Worm (Caenorhabditis elegans) whole organism, L1 larva: ENCODE results near the gene fmo-3.

Experiments used
- C16A3.4 ChIP-seq: fragments of 150-350 bp; optimal IDR thresholded peaks from 2 replicates; lab custom pipeline; 2014; ENCODE audit warnings: missing biosample characterization, missing genetic modification characterization
- C34B4.2 ChIP-seq: sonication (generic microtip); optimal IDR thresholded peaks from 2 replicates; lab custom pipeline; 2017; ENCODE audit warnings: mild to moderate bottlenecking, missing genetic modification characterization, missing compliant biosample characterization
- F16B12.6 ChIP-seq: fragments of 150-350 bp; optimal IDR thresholded peaks from 2 replicates; lab custom pipeline; 2014; ENCODE audit warnings: missing biosample characterization, missing genetic modification characterization
- Y116A8C.19 ChIP-seq: sonication (generic microtip); optimal IDR thresholded peaks from 2 replicates; lab custom pipeline; 2016; ENCODE audit warnings: missing compliant biosample characterization, missing genetic modification characterization, borderline replicate concordance
- aly-2 ChIP-seq: fragments of 150-350 bp; optimal IDR thresholded peaks from 2 replicates; lab custom pipeline; 2014; ENCODE audit warnings: missing biosample characterization, missing genetic modification characterization
- ama-1 ChIP-seq: fragments of 150-350 bp; optimal IDR thresholded peaks from 2 replicates; lab custom pipeline; 2014
- blmp-1 ChIP-seq: fragments of 150-350 bp; optimal IDR thresholded peaks from 2 replicates; lab custom pipeline; 2014; ENCODE audit warnings: missing biosample characterization, missing genetic modification characterization
- ceh-8 ChIP-seq: fragments of 200-800 bp; sonication (Bioruptor generic); optimal IDR thresholded peaks from 2 replicates; lab custom pipeline; 2018; ENCODE audit warnings: mild to moderate bottlenecking, missing genetic modification characterization, moderate library complexity, missing compliant biosample characterization
- ceh-90 ChIP-seq: sonication (generic microtip); optimal IDR thresholded peaks from 2 replicates; lab custom pipeline; 2016; ENCODE audit warnings: missing genetic modification characterization, missing compliant biosample characterization
- dpl-1 ChIP-seq, 3 experiments: fragments of 150-350 bp in 2 of 3; sonication (generic microtip) in 1 of 3; optimal IDR thresholded peaks; 2 replicates each; lab custom pipeline; 2014 to 2017; ENCODE audit warnings: missing biosample characterization in 3 of 3, missing genetic modification characterization in 3 of 3, missing genetic modification reagents in 3 of 3
- efl-1 ChIP-seq, 4 experiments: fragments of 150-350 bp; optimal IDR thresholded peaks in 3 of 4; peaks in 1 of 4; 1 replicate in 1 of 4; 2 replicates in 3 of 4; lab custom pipeline; 2014; ENCODE audit warnings: missing biosample characterization in 2 of 4, missing genetic modification characterization in 2 of 4, missing genetic modification reagents in 2 of 4
- efl-3 ChIP-seq: fragments of 200-800 bp; sonication (Bioruptor generic); optimal IDR thresholded peaks from 2 replicates; lab custom pipeline; 2018; ENCODE audit warnings: mild to moderate bottlenecking, missing genetic modification characterization, missing compliant biosample characterization
- egl-13 ChIP-seq: sonication (generic microtip); optimal IDR thresholded peaks from 2 replicates; lab custom pipeline; 2016; ENCODE audit warnings: missing genotype, missing genetic modification reagents, missing genetic modification characterization, missing compliant biosample characterization
- elt-2 ChIP-seq: sonication (generic microtip); optimal IDR thresholded peaks from 2 replicates; lab custom pipeline; 2016; ENCODE audit warnings: missing genetic modification characterization, mild to moderate bottlenecking, inconsistent platforms, missing compliant biosample characterization, missing genetic modification reagents
- elt-3 ChIP-seq, 6 experiments: fragments of 150-350 bp in 1 of 6; sonication (generic microtip); optimal IDR thresholded peaks; 2 replicates each; lab custom pipeline; 2017 to 2018; ENCODE audit warnings: missing biosample characterization in 6 of 6, missing genetic modification characterization in 6 of 6, inconsistent platforms in 1 of 6
- ets-5 ChIP-seq: fragments of 200-800 bp; sonication (Bioruptor generic); IDR thresholded peaks from 2 replicates; pipeline ENCODE4 v1.3.6; 2022; ENCODE audit warnings: missing genetic modification characterization, missing compliant biosample characterization
- fkh-4 ChIP-seq: sonication (generic microtip); optimal IDR thresholded peaks from 2 replicates; lab custom pipeline; 2016; ENCODE audit warnings: missing compliant biosample characterization, missing genetic modification characterization, borderline replicate concordance
- lin-13 ChIP-seq: fragments of 150-350 bp; optimal IDR thresholded peaks from 2 replicates; lab custom pipeline; 2014; ENCODE audit warnings: missing biosample characterization, missing genetic modification reagents, missing genetic modification characterization
- lin-14 ChIP-seq: fragments of 200-800 bp; sonication (Bioruptor generic); optimal IDR thresholded peaks from 2 replicates; lab custom pipeline; 2018; ENCODE audit warnings: mild to moderate bottlenecking, missing genetic modification characterization, moderate library complexity, missing compliant biosample characterization
- lin-15B ChIP-seq: fragments of 150-350 bp; sonication (generic microtip); optimal IDR thresholded peaks from 3 replicates; lab custom pipeline; 2014; ENCODE audit warnings: missing biosample characterization, missing genetic modification characterization
- lin-35 ChIP-seq, 2 experiments: fragments of 150-350 bp; optimal IDR thresholded peaks; 2 replicates each; lab custom pipeline; 2014; ENCODE audit warnings: missing biosample characterization in 2 of 2, missing genetic modification characterization in 2 of 2, missing genetic modification reagents in 2 of 2
- lin-39 ChIP-seq: fragments of 150-350 bp; optimal IDR thresholded peaks from 2 replicates; lab custom pipeline; 2014; ENCODE audit warnings: missing biosample characterization, missing genetic modification reagents, missing genetic modification characterization
- lir-3 ChIP-seq: sonication (generic microtip); optimal IDR thresholded peaks from 2 replicates; lab custom pipeline; 2016; ENCODE audit warnings: mild to moderate bottlenecking, missing genetic modification characterization, moderate library complexity, missing compliant biosample characterization; ENCODE audit not compliant: poor library complexity
- lsy-2 ChIP-seq, 2 experiments: fragments of 150-350 bp; optimal IDR thresholded peaks; 2 replicates each; lab custom pipeline; 2014; ENCODE audit warnings: missing biosample characterization in 2 of 2, missing genetic modification characterization in 2 of 2
- mdl-1 ChIP-seq, 2 experiments: fragments of 150-350 bp; optimal IDR thresholded peaks; 2 replicates each; lab custom pipeline; 2014 to 2017; ENCODE audit warnings: missing biosample characterization in 2 of 2, missing genetic modification characterization in 2 of 2, inconsistent platforms in 1 of 2
- mef-2 ChIP-seq: fragments of 150-350 bp; optimal IDR thresholded peaks from 2 replicates; lab custom pipeline; 2014; ENCODE audit warnings: missing biosample characterization, missing genetic modification characterization
- mep-1 ChIP-seq: fragments of 150-350 bp; optimal IDR thresholded peaks from 2 replicates; lab custom pipeline; 2014; ENCODE audit warnings: missing biosample characterization, missing genetic modification characterization
- nhr-11 ChIP-seq: fragments of 150-350 bp; optimal IDR thresholded peaks from 2 replicates; lab custom pipeline; 2014; ENCODE audit warnings: missing biosample characterization, missing genetic modification characterization
- nhr-19 ChIP-seq: fragments of 200-800 bp; sonication (Bioruptor generic); conservative IDR thresholded peaks from 2 replicates; pipeline ENCODE4 v1.3.6; 2022; ENCODE audit warnings: missing genetic modification characterization, missing compliant biosample characterization
- nhr-20 ChIP-seq: sonication (generic microtip); optimal IDR thresholded peaks from 2 replicates; lab custom pipeline; 2016; ENCODE audit warnings: mild to moderate bottlenecking, missing genetic modification characterization, missing compliant biosample characterization
- nhr-237 ChIP-seq: fragments of 150-350 bp; optimal IDR thresholded peaks from 2 replicates; lab custom pipeline; 2014; ENCODE audit warnings: missing biosample characterization, missing genetic modification characterization
- nhr-47 ChIP-seq: sonication (generic microtip); optimal IDR thresholded peaks from 2 replicates; lab custom pipeline; 2016; ENCODE audit warnings: mild to moderate bottlenecking, missing genetic modification characterization, moderate library complexity, missing compliant biosample characterization
- nhr-71 ChIP-seq: sonication (generic microtip); optimal IDR thresholded peaks from 2 replicates; lab custom pipeline; 2016; ENCODE audit warnings: mild to moderate bottlenecking, missing genetic modification characterization, moderate library complexity, missing compliant biosample characterization
- nhr-84 ChIP-seq: sonication (generic microtip); optimal IDR thresholded peaks from 2 replicates; lab custom pipeline; 2017; ENCODE audit warnings: missing biosample characterization, missing genetic modification characterization
- nhr-85 ChIP-seq: sonication (generic microtip); peaks from one replicate; lab custom pipeline; 2016; ENCODE audit warnings: missing genetic modification characterization, inconsistent platforms, missing compliant biosample characterization
- nhr-90 ChIP-seq: sonication (generic microtip); optimal IDR thresholded peaks from 2 replicates; lab custom pipeline; 2016; ENCODE audit warnings: mild to moderate bottlenecking, missing genetic modification characterization, missing compliant biosample characterization; ENCODE audit not compliant: poor library complexity
- pqm-1 ChIP-seq: sonication (generic microtip); optimal IDR thresholded peaks from 3 replicates; lab custom pipeline; 2017; ENCODE audit warnings: missing biosample characterization, missing genetic modification characterization
- rnt-1 ChIP-seq: sonication (generic microtip); optimal IDR thresholded peaks from 2 replicates; lab custom pipeline; 2016; ENCODE audit warnings: mild to moderate bottlenecking, missing genetic modification characterization, moderate library complexity, missing compliant biosample characterization
- skn-1 ChIP-seq: fragments of 150-350 bp; optimal IDR thresholded peaks from 2 replicates; lab custom pipeline; 2014; ENCODE audit warnings: missing biosample characterization, missing genetic modification characterization
- snpc-4 ChIP-seq: fragments of 150-350 bp; optimal IDR thresholded peaks from 2 replicates; lab custom pipeline; 2014; ENCODE audit warnings: missing biosample characterization, missing genetic modification characterization
- snu-23 ChIP-seq: sonication (generic microtip); optimal IDR thresholded peaks from 2 replicates; lab custom pipeline; 2016; ENCODE audit warnings: missing genetic modification characterization, missing compliant biosample characterization
- sox-4 ChIP-seq: sonication (generic microtip); optimal IDR thresholded peaks from 2 replicates; lab custom pipeline; 2016; ENCODE audit warnings: missing genetic modification characterization, missing compliant biosample characterization
- sptf-1 ChIP-seq: fragments of 150-350 bp; optimal IDR thresholded peaks from 2 replicates; lab custom pipeline; 2014; ENCODE audit warnings: missing biosample characterization, missing genetic modification characterization
- sup-37 ChIP-seq: fragments of 200-800 bp; sonication (Bioruptor generic); optimal IDR thresholded peaks from 2 replicates; lab custom pipeline; 2018; ENCODE audit warnings: mild to moderate bottlenecking, missing genetic modification characterization, missing compliant biosample characterization
- swsn-7 ChIP-seq: sonication (generic microtip); optimal IDR thresholded peaks from 2 replicates; lab custom pipeline; 2016; ENCODE audit warnings: missing genetic modification characterization, missing compliant biosample characterization
- tbx-2 ChIP-seq: sonication (generic microtip); optimal IDR thresholded peaks from 2 replicates; lab custom pipeline; 2016; ENCODE audit warnings: missing genetic modification characterization, missing compliant biosample characterization
- unc-86 ChIP-seq: sonication (generic microtip); optimal IDR thresholded peaks from 2 replicates; lab custom pipeline; 2016; ENCODE audit warnings: missing genetic modification characterization, missing compliant biosample characterization
- vab-15 ChIP-seq: sonication (generic microtip); optimal IDR thresholded peaks from 2 replicates; lab custom pipeline; 2017; ENCODE audit warnings: missing genotype, mild to moderate bottlenecking, missing genetic modification characterization, missing compliant biosample characterization
- xbp-1 ChIP-seq: sonication (generic microtip); optimal IDR thresholded peaks from 2 replicates; lab custom pipeline; 2016; ENCODE audit warnings: missing genetic modification characterization, missing compliant biosample characterization
- zip-4 ChIP-seq: fragments of 200-800 bp; sonication (Bioruptor generic); optimal IDR thresholded peaks from 2 replicates; lab custom pipeline; 2018; ENCODE audit warnings: mild to moderate bottlenecking, missing genetic modification characterization, moderate library complexity, missing compliant biosample characterization
- ztf-4 ChIP-seq: fragments of 150-350 bp; optimal IDR thresholded peaks from 2 replicates; lab custom pipeline; 2014; ENCODE audit warnings: missing biosample characterization, missing genetic modification characterization

Gene fmo-3

DNA sequence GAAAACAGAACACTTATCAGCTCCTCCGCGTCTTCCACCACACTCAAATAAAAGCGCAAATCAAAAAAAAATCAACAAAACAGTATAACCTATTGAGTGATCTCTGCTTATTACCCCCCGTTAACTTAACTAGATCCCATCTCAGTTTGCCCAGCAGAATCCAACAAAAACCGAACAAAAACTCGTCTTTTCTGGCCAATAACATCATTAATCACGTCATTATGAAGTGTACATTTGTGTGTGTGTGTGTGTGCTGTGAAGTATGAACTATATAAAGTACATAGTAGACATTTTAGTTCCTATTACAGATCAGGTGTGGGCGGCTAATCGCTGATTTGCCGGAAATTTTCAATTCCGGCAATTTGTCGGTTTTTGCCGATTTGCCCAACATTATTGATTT lies 23.6 kb downstream of the fmo-3 start:
- TF ChIP-seq nhr-85 (tag; lab: Kevin White, UChicago) (peak; percentile 71), rnt-1 (tag; lab: Kevin White, UChicago) (no peak), lsy-2 (tag; optimal IDR thresholded peaks at IDR 0.05; lab: Kevin White, UChicago) (no peak), aly-2 (tag; lab: Kevin White, UChicago) (no peak), ama-1 (lab: Kevin White, UChicago) (peak; percentile 9), F16B12.6 (no peak)

DNA sequence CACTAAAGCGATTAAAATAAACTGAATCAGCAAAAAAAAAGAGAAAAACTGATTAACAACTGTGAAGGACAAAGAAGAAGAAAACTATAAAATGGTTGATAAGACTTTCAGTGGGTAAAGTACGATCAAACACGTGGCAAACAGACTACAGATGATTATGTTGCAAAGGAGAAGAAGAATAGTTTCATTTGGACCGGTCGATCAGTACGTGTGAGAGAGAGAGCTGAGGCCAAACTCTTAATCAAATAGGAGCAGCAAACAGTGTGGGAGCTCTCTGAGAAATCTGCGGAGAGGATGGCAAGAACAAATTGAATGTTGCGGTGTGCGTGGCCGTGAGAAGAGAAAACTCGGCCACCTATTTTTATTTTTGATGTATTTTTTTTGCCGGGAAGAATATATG lies 24.6 kb downstream of the fmo-3 start:
- peak; percentile 30 for TF ChIP-seq lin-14 (GFP tag; lab: Kevin White, UChicago)
- no peak for TF ChIP-seq ztf-4 (tag; lab: Kevin White, UChicago)
- no peak for TF ChIP-seq pqm-1
- TF ChIP-seq nhr-84 (tag; lab: Kevin White, UChicago): no peak
- TF ChIP-seq nhr-85 (tag; lab: Kevin White, UChicago): peak; percentile 56
- peak in 3 of 6 experiments; percentile 60 to 90 (median 80) for TF ChIP-seq elt-3 (tag; optimal IDR thresholded peaks at IDR 0.05; lab: Kevin White, UChicago)
- no peak for TF ChIP-seq Y116A8C.19 (tag; lab: Kevin White, UChicago)
- peak; percentile 35 for TF ChIP-seq mep-1 (tag; lab: Kevin White, UChicago)
- peak in 1 of 2 experiments; percentile 65 for TF ChIP-seq lin-35 (GFP tag; optimal IDR thresholded peaks at IDR 0.05; lab: Kevin White, UChicago)
- no peak for TF ChIP-seq sox-4
- TF ChIP-seq ceh-8 (GFP tag; lab: Kevin White, UChicago): no peak
- TF ChIP-seq mef-2: no peak
- no peak for TF ChIP-seq C34B4.2 (tag; lab: Kevin White, UChicago)
- peak; percentile 52 for TF ChIP-seq nhr-90 (tag; lab: Kevin White, UChicago)
- TF ChIP-seq ceh-90: peak; percentile 17
- peak; percentile 71 for TF ChIP-seq nhr-20 (tag; lab: Kevin White, UChicago)
- peak; percentile 17 for TF ChIP-seq C16A3.4 (tag; lab: Kevin White, UChicago)
- TF ChIP-seq nhr-19 (GFP tag; lab: Robert Waterston, UW): peak; percentile 42; the same call in 1 of the 2 replicates
- peak in 1 of 2 experiments; percentile 50 for TF ChIP-seq mdl-1 (tag; optimal IDR thresholded peaks at IDR 0.05; lab: Kevin White, UChicago)
- TF ChIP-seq efl-3 (GFP tag; lab: Kevin White, UChicago): no peak
- TF ChIP-seq zip-4 (GFP tag; lab: Kevin White, UChicago): no peak
- TF ChIP-seq tbx-2 (tag; lab: Kevin White, UChicago): peak; percentile 24
- peak; percentile 44 for TF ChIP-seq nhr-71 (tag; lab: Kevin White, UChicago)
- TF ChIP-seq snpc-4 (tag; lab: Kevin White, UChicago): no peak
- TF ChIP-seq swsn-7: peak; percentile 7
- TF ChIP-seq sup-37 (GFP tag; lab: Kevin White, UChicago): no peak
- TF ChIP-seq lin-15B (tag; lab: Kevin White, UChicago): no peak
- TF ChIP-seq vab-15 (tag; lab: Kevin White, UChicago): no peak
- TF ChIP-seq sptf-1 (tag; lab: Kevin White, UChicago): no peak
- no peak for TF ChIP-seq lin-39
- no peak for TF ChIP-seq nhr-47 (tag; lab: Kevin White, UChicago)
- TF ChIP-seq blmp-1: peak; percentile 26
- TF ChIP-seq nhr-237: no peak
- TF ChIP-seq dpl-1 (GFP tag; optimal IDR thresholded peaks at IDR 0.05; lab: Kevin White, UChicago): no peak
- peak; percentile 47 for TF ChIP-seq lir-3
- TF ChIP-seq snu-23 (GFP tag; lab: Kevin White, UChicago): peak; percentile 32
- TF ChIP-seq skn-1: no peak
- TF ChIP-seq ets-5: no peak
- TF ChIP-seq xbp-1: no peak
- no peak for TF ChIP-seq efl-1 (optimal IDR thresholded peaks at IDR 0.05; lab: Kevin White, UChicago)
- TF ChIP-seq efl-1 (GFP tag; optimal IDR thresholded peaks at IDR 0.05 in 1 of 2; lab: Kevin White, UChicago): peak in 1 of 2 experiments; percentile 78
- no peak for TF ChIP-seq lin-13
- no peak for TF ChIP-seq fkh-4 (tag; lab: Kevin White, UChicago)
- TF ChIP-seq unc-86 (tag; lab: Kevin White, UChicago): no peak
- TF ChIP-seq nhr-11 (tag; lab: Kevin White, UChicago): no peak
- peak; percentile 44 for TF ChIP-seq elt-2
- peak in 1 of 2 experiments; percentile 19 for TF ChIP-seq lsy-2 (tag; optimal IDR thresholded peaks at IDR 0.05; lab: Kevin White, UChicago)
- no peak for TF ChIP-seq egl-13 (tag; lab: Kevin White, UChicago)
